Worm (Caenorhabditis elegans) whole organism, L4/young adult: ENCODE data around the gene Y61B8A.6.

Experiments
- W03F9.2 ChIP-seq: fragments of 150-350 bp; optimal IDR thresholded peaks from 2 replicates; lab custom pipeline; 2014; ENCODE audit warnings: missing biosample characterization, missing genetic modification characterization
- dao-5 ChIP-seq: sonication (generic microtip); optimal IDR thresholded peaks from 2 replicates; lab custom pipeline; 2016; ENCODE audit warnings: missing genotype, missing genetic modification characterization, moderate library complexity, missing compliant biosample characterization
- him-1 ChIP-seq: sonication (generic microtip); optimal IDR thresholded peaks from 2 replicates; lab custom pipeline; 2016; ENCODE audit warnings: missing genotype, missing genetic modification reagents, missing genetic modification characterization, missing compliant biosample characterization

ce11 chrV:17242552-17242951 lies 9.2 kb upstream of the Y61B8A.6 start, which contains the start of gene Y68A4B.3:
- no peak for TF ChIP-seq him-1 (tag; lab: Kevin White, UChicago)
- no peak for TF ChIP-seq W03F9.2 (tag; lab: Kevin White, UChicago)
- no peak for TF ChIP-seq dao-5 (tag; lab: Kevin White, UChicago)
